Fruit fly (Drosophila melanogaster) S2 (cell line): ENCODE data around the gene CG7886.

Experiments
- CG8478 ChIP-seq: fragments of >200 bp; optimal IDR thresholded peaks from 2 replicates; lab custom pipeline; 2018
- CTCF ChIP-seq, 2 experiments: fragments of >200 bp; optimal IDR thresholded peaks; 2 replicates each; lab custom pipeline; 2018

- no peak for TF ChIP-seq CG8478 (lab: Kevin White, UChicago)
- no peak for TF ChIP-seq CTCF (optimal IDR thresholded peaks at IDR 0.05; lab: Kevin White, UChicago)
These were observed 44.9 kb upstream of the CG7886 start for dm6 chr3R:14687296-14687695.
